Worm (Caenorhabditis elegans): Measurements from ENCODE around the gene lec-10.

DNA sequence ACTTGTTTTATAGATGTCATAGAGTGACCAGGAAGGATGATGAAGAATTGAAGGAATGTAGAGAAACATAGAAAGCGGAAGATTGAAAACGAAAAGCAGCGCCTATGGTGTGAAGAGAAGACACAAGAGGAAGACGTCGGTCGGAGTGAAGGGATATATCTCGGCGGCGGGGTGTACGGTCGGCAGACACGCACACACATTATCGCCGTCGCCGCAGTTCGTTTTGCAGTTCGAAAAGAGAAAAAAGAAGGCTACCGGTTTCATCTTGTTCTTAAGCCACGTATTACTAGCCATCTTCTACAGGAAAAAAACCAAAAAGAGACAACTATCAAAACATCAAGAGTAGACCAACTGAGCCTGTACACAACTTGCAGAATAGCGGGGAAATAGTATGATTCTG lies 24.4 kb upstream of the lec-10 start:
- TF ChIP-seq snpc-4 (tag; optimal IDR thresholded peaks at IDR 0.05) (no peak), mdl-1 (tag; optimal IDR thresholded peaks at IDR 0.05) (no peak), ama-1 (optimal IDR thresholded peaks at IDR 0.05) (no peak), unc-62 (GFP tag; optimal IDR thresholded peaks at IDR 0.05) (no peak), nhr-6 (tag; optimal IDR thresholded peaks at IDR 0.05) (no peak), lin-39 (tag; optimal IDR thresholded peaks at IDR 0.05) (no peak), nhr-77 (tag; optimal IDR thresholded peaks at IDR 0.05) (no peak), unc-39 (tag; optimal IDR thresholded peaks at IDR 0.05) (no peak), lin-11 (tag; optimal IDR thresholded peaks at IDR 0.05) (no peak), nhr-25 (tag; optimal IDR thresholded peaks at IDR 0.05) (no peak), nhr-237 (tag; optimal IDR thresholded peaks at IDR 0.05) (no peak)
